Fruit fly (Drosophila melanogaster): ENCODE measurements around the gene CG18284.

CG18284 gene

DNA sequence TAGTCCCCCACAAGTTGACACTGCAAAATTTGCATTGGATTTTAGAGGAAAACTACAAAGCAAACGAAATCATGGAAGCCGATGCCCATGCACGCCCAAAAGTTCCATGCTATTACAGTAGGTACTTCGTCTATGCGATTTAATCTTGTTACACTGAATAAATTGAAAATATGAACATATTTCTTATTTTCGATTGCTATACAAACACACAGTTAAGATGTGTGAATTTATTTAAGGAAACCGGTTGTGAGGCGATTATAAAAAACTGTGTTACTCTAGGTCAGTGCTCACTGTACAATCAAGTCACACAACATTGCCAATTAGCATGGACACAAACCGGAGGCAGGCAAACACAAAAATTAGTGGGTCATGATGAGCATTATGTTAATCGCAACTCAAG, 21.8 kb downstream of the CG18284 start (continued):
- TF ChIP-seq zfh2 (GFP tag; optimal IDR thresholded peaks at IDR 0.05) (peak; percentile 59), CG7987 (GFP tag; optimal IDR thresholded peaks at IDR 0.05) (peak; percentile 57), CG32772 (GFP tag; IDR thresholded peaks at IDR 0.05) (peak; percentile 82), CG13775 (GFP tag; optimal IDR thresholded peaks at IDR 0.05) (peak; percentile 39), CG9876 (GFP tag; optimal IDR thresholded peaks at IDR 0.05) (peak; percentile 55), PHDP (tag; optimal IDR thresholded peaks at IDR 0.05) (peak; percentile 79), ewg (GFP tag; optimal IDR thresholded peaks at IDR 0.05) (peak; percentile 53), chinmo (GFP tag; IDR thresholded peaks at IDR 0.05; ENCODE audit: partially characterized antibody) (no peak), fd3F (GFP tag; optimal IDR thresholded peaks at IDR 0.05) (peak; percentile 77), Mrtf (GFP tag; IDR thresholded peaks at IDR 0.05) (peak; percentile 89), sr (GFP tag; IDR thresholded peaks at IDR 0.05) (peak; percentile 66; the same call in 1 of the 3 replicates), danr (GFP tag; IDR thresholded peaks at IDR 0.05) (peak; percentile 73), sug (tag; optimal IDR thresholded peaks at IDR 0.05) (peak; percentile 47), CG8944 (GFP tag; optimal IDR thresholded peaks at IDR 0.05) (peak; percentile 80), CG13123 (GFP tag; optimal IDR thresholded peaks at IDR 0.05) (peak; percentile 25), CG10979 (tag; optimal IDR thresholded peaks at IDR 0.05) (no peak), CG8359 (GFP tag; optimal IDR thresholded peaks at IDR 0.05; ENCODE audit: borderline replicate concordance) (no peak), CG8281 (tag; optimal IDR thresholded peaks at IDR 0.05) (peak; percentile 34), E2f1 (GFP tag; IDR thresholded peaks at IDR 0.05) (peak; percentile 87), hbn (GFP tag; IDR thresholded peaks at IDR 0.05; ENCODE audit: partially characterized antibody) (no peak), eyg (GFP tag; optimal IDR thresholded peaks at IDR 0.05) (peak; percentile 63), CG17385 (GFP tag; optimal IDR thresholded peaks at IDR 0.05) (peak; percentile 76), slou (GFP tag; optimal IDR thresholded peaks at IDR 0.05) (peak; percentile 61), Lim3 (GFP tag; IDR thresholded peaks at IDR 0.05) (0 out of 2 replicates have a peak, but pooled peaks have one; percentile 27), D19B (GFP tag; optimal IDR thresholded peaks at IDR 0.05) (peak; percentile 26), E2f2 (GFP tag; IDR thresholded peaks at IDR 0.05) (peak; percentile 67), jing (GFP tag; optimal IDR thresholded peaks at IDR 0.05) (peak; percentile 70), tgo (GFP tag; IDR thresholded peaks at IDR 0.05) (peak; percentile 90), Elba2 (GFP tag; optimal IDR thresholded peaks at IDR 0.05) (no peak), CG17361 (GFP tag; IDR thresholded peaks at IDR 0.05) (peak; percentile 74), h (optimal IDR thresholded peaks at IDR 0.05) (no peak), Hr78 (GFP tag; optimal IDR thresholded peaks at IDR 0.05) (no peak), CG3847 (GFP tag; IDR thresholded peaks at IDR 0.05) (peak; percentile 75), CG7372 (GFP tag; IDR thresholded peaks at IDR 0.05) (peak; percentile 73; the same call in 1 of the 2 replicates), CG14441 (GFP tag; IDR thresholded peaks at IDR 0.05) (peak; percentile 95), CG16779 (GFP tag; IDR thresholded peaks at IDR 0.05) (peak; percentile 63), CG10366 (GFP tag; IDR thresholded peaks at IDR 0.05) (peak; percentile 90), CG3281 (GFP tag; optimal IDR thresholded peaks at IDR 0.05) (peak; percentile 56), stwl (tag; optimal IDR thresholded peaks at IDR 0.05) (peak; percentile 4), Fer3 (tag; optimal IDR thresholded peaks at IDR 0.05) (peak; percentile 77), Six4 (GFP tag; optimal IDR thresholded peaks at IDR 0.05) (peak; percentile 53), Pdp1 (GFP tag; optimal IDR thresholded peaks at IDR 0.05) (peak; percentile 76 to 80), tll (GFP tag; optimal IDR thresholded peaks at IDR 0.05) (no peak), trh (GFP tag; optimal IDR thresholded peaks at IDR 0.05) (peak; percentile 30), dpn (GFP tag; optimal IDR thresholded peaks at IDR 0.05) (peak; percentile 70 to 88), gem (tag; optimal IDR thresholded peaks at IDR 0.05) (peak; percentile 85), rib (GFP tag; IDR thresholded peaks at IDR 0.05) (peak; percentile 47), Lpt (GFP tag; optimal IDR thresholded peaks at IDR 0.05) (no peak), cwo (GFP tag; optimal IDR thresholded peaks at IDR 0.05) (peak; percentile 69), CG18764 (GFP tag; optimal IDR thresholded peaks at IDR 0.05) (peak; percentile 46), dimm (GFP tag; IDR thresholded peaks at IDR 0.05) (peak; percentile 65)
